Worm (Caenorhabditis elegans) whole organism, L2 larva: ENCODE results near the gene C09H10.5.

Source experiments
- C34F6.9 ChIP-seq: fragments of 150-350 bp; optimal IDR thresholded peaks from 2 replicates; lab custom pipeline; 2014; ENCODE audit warnings: missing biosample characterization, missing genetic modification characterization
- F13H6.1 ChIP-seq: sonication (generic microtip); optimal IDR thresholded peaks from 2 replicates; lab custom pipeline; 2016; ENCODE audit warnings: missing genetic modification characterization, missing compliant biosample characterization
- R02D3.7 ChIP-seq: fragments of 150-350 bp; optimal IDR thresholded peaks from 2 replicates; lab custom pipeline; 2014; ENCODE audit warnings: missing biosample characterization, missing genetic modification characterization
- Y55F3AM.14 ChIP-seq: fragments of 200-800 bp; sonication (Bioruptor generic); optimal IDR thresholded peaks from 2 replicates; lab custom pipeline; 2018; ENCODE audit warnings: mild to moderate bottlenecking, missing genetic modification characterization, missing compliant biosample characterization
- ZK546.5 ChIP-seq: sonication (generic microtip); optimal IDR thresholded peaks from 2 replicates; lab custom pipeline; 2017; ENCODE audit warnings: missing biosample characterization, missing genetic modification characterization
- aly-2 ChIP-seq: fragments of 150-350 bp; optimal IDR thresholded peaks from 2 replicates; lab custom pipeline; 2014; ENCODE audit warnings: missing biosample characterization, missing genetic modification characterization
- ama-1 ChIP-seq: fragments of 150-350 bp; optimal IDR thresholded peaks from 2 replicates; lab custom pipeline; 2018; ENCODE audit warnings: inconsistent platforms
- blmp-1 ChIP-seq: sonication (generic microtip); optimal IDR thresholded peaks from 2 replicates; lab custom pipeline; 2017; ENCODE audit warnings: missing genetic modification characterization, mild to moderate bottlenecking, missing compliant biosample characterization, antibody characterized with exemption, moderate library complexity; ENCODE audit not compliant: insufficient read depth
- ceh-82 ChIP-seq: fragments of 150-350 bp; optimal IDR thresholded peaks from 2 replicates; lab custom pipeline; 2014; ENCODE audit warnings: missing biosample characterization, missing genetic modification characterization
- crh-2 ChIP-seq: sonication (generic microtip); optimal IDR thresholded peaks from 2 replicates; lab custom pipeline; 2017; ENCODE audit warnings: missing biosample characterization, missing genetic modification characterization
- elt-1 ChIP-seq: fragments of 150-350 bp; optimal IDR thresholded peaks from 2 replicates; lab custom pipeline; 2014; ENCODE audit warnings: missing biosample characterization, missing genetic modification characterization
- elt-3 ChIP-seq: sonication (generic microtip); optimal IDR thresholded peaks from 2 replicates; lab custom pipeline; 2017; ENCODE audit warnings: missing biosample characterization, missing genetic modification characterization
- fos-1 ChIP-seq: fragments of 150-350 bp; optimal IDR thresholded peaks from 2 replicates; lab custom pipeline; 2014; ENCODE audit warnings: missing biosample characterization, missing genetic modification characterization
- gmeb-1 ChIP-seq: fragments of 150-350 bp; optimal IDR thresholded peaks from 2 replicates; lab custom pipeline; 2014; ENCODE audit warnings: missing biosample characterization, missing genetic modification characterization
- lin-11 ChIP-seq: fragments of 150-350 bp; sonication (generic microtip); optimal IDR thresholded peaks from 2 replicates; lab custom pipeline; 2014; ENCODE audit warnings: missing biosample characterization, missing genetic modification characterization, inconsistent platforms, mixed read lengths
- lin-13 ChIP-seq: fragments of 150-350 bp; optimal IDR thresholded peaks from 2 replicates; lab custom pipeline; 2014; ENCODE audit warnings: missing biosample characterization, missing genetic modification reagents, missing genetic modification characterization
- lsy-2 ChIP-seq, 2 experiments: fragments of 150-350 bp in 1 of 2; sonication (generic microtip) in 1 of 2; optimal IDR thresholded peaks; 2 replicates each; lab custom pipeline; 2014 to 2017; ENCODE audit warnings: missing biosample characterization in 2 of 2, missing genetic modification characterization in 2 of 2
- mab-5 ChIP-seq: fragments of 150-350 bp; optimal IDR thresholded peaks from 2 replicates; lab custom pipeline; 2014; ENCODE audit warnings: missing biosample characterization, missing genetic modification characterization
- mdl-1 ChIP-seq, 2 experiments: fragments of 150-350 bp in 1 of 2; sonication (generic microtip) in 1 of 2; optimal IDR thresholded peaks; 2 replicates each; lab custom pipeline; 2017; ENCODE audit warnings: missing biosample characterization in 2 of 2, missing genetic modification characterization in 2 of 2
- nhr-129 ChIP-seq: fragments of 150-350 bp; optimal IDR thresholded peaks from 2 replicates; lab custom pipeline; 2014; ENCODE audit warnings: missing biosample characterization, missing genetic modification characterization
- nhr-21 ChIP-seq: fragments of 150-350 bp; optimal IDR thresholded peaks from 2 replicates; lab custom pipeline; 2014; ENCODE audit warnings: missing biosample characterization, missing genetic modification characterization
- nhr-237 ChIP-seq: fragments of 150-350 bp; optimal IDR thresholded peaks from 2 replicates; lab custom pipeline; 2014; ENCODE audit warnings: missing biosample characterization, missing genetic modification characterization
- nhr-25 ChIP-seq: fragments of 150-350 bp; sonication (generic microtip); optimal IDR thresholded peaks from 3 replicates; lab custom pipeline; 2014; ENCODE audit warnings: missing biosample characterization, missing genetic modification characterization
- nhr-6 ChIP-seq: fragments of 150-350 bp; optimal IDR thresholded peaks from 2 replicates; lab custom pipeline; 2014; ENCODE audit warnings: missing biosample characterization, missing genetic modification characterization
- nhr-77 ChIP-seq: fragments of 150-350 bp; optimal IDR thresholded peaks from 2 replicates; lab custom pipeline; 2014; ENCODE audit warnings: missing biosample characterization, missing genetic modification characterization
- sem-4 ChIP-seq: fragments of 150-350 bp; optimal IDR thresholded peaks from 2 replicates; lab custom pipeline; 2014; ENCODE audit warnings: missing biosample characterization, missing genetic modification reagents, missing genetic modification characterization
- skn-1 ChIP-seq: sonication (generic microtip); optimal IDR thresholded peaks from 2 replicates; lab custom pipeline; 2017; ENCODE audit warnings: missing biosample characterization, missing genetic modification characterization
- sma-3 ChIP-seq: sonication (generic microtip); optimal IDR thresholded peaks from 2 replicates; lab custom pipeline; 2016; ENCODE audit warnings: missing genetic modification reagents, missing genetic modification characterization, missing compliant biosample characterization
- sma-9 ChIP-seq, 2 experiments: fragments of 150-350 bp in 1 of 2; sonication (generic microtip) in 1 of 2; optimal IDR thresholded peaks; 2 replicates each; lab custom pipeline; 2014 to 2016; ENCODE audit warnings: missing genetic modification characterization in 2 of 2, mild to moderate bottlenecking in 1 of 2, missing biosample characterization in 1 of 2, missing compliant biosample characterization in 1 of 2, missing genetic modification reagents in 1 of 2, moderate library complexity in 1 of 2
- snpc-4 ChIP-seq: fragments of 150-350 bp; optimal IDR thresholded peaks from 2 replicates; lab custom pipeline; 2014; ENCODE audit warnings: missing biosample characterization, missing genetic modification characterization
- unc-39 ChIP-seq: fragments of 150-350 bp; optimal IDR thresholded peaks from 2 replicates; lab custom pipeline; 2014; ENCODE audit warnings: missing biosample characterization, missing genetic modification characterization
- unc-55 ChIP-seq: fragments of 150-350 bp; sonication (generic microtip); optimal IDR thresholded peaks from 3 replicates; lab custom pipeline; 2014; ENCODE audit warnings: missing biosample characterization, missing genetic modification reagents, missing genetic modification characterization
- unc-62 ChIP-seq: fragments of 150-350 bp; optimal IDR thresholded peaks from 2 replicates; lab custom pipeline; 2014; ENCODE audit warnings: missing biosample characterization, missing genetic modification reagents, missing genetic modification characterization
- zag-1 ChIP-seq: fragments of 150-350 bp; optimal IDR thresholded peaks from 2 replicates; lab custom pipeline; 2014; ENCODE audit warnings: missing biosample characterization, missing genetic modification characterization
- ztf-1 ChIP-seq: fragments of 200-800 bp; sonication (Bioruptor generic); conservative IDR thresholded peaks from 2 replicates; pipeline ENCODE4 v1.3.6; 2022; ENCODE audit warnings: missing genetic modification characterization, missing compliant biosample characterization
- ztf-11 ChIP-seq: sonication (generic microtip); optimal IDR thresholded peaks from 2 replicates; lab custom pipeline; 2017; ENCODE audit warnings: missing biosample characterization, missing genetic modification characterization
- ztf-4 ChIP-seq: fragments of 150-350 bp; optimal IDR thresholded peaks from 2 replicates; lab custom pipeline; 2014; ENCODE audit warnings: missing biosample characterization, missing genetic modification characterization

The C09H10.5 gene

DNA sequence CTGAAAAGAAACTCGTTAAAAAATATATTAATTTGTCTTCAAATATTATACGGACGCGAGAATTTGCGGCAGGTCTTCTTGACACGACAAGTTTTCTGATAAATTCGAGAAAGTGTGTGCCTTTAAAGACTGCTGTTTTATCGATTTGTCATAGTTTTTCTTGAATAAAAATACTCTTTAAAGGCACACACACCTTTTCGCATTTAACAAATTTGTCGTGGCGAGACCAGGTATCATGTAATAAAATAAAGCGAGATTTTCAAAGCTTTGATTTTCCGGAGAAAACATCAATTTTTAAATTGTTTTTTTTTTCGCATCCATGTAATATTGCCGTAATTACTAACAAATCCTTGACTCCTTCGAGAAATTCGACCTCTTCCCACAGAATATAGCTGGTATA, 2.4 kb downstream of the C09H10.5 start:
- TF ChIP-seq C34F6.9 (no peak), nhr-77 (no peak), R02D3.7 (tag; lab: Kevin White, UChicago) (no peak), sma-3 (GFP tag; lab: Kevin White, UChicago) (no peak), skn-1 (no peak), ztf-1 (no peak), sem-4 (tag; lab: Kevin White, UChicago) (no peak), Y55F3AM.14 (GFP tag; lab: Kevin White, UChicago) (no peak), ztf-11 (tag; lab: Kevin White, UChicago) (no peak), F13H6.1 (tag; lab: Kevin White, UChicago) (no peak), elt-1 (tag; lab: Kevin White, UChicago) (no peak), ztf-4 (no peak), lsy-2 (tag; optimal IDR thresholded peaks at IDR 0.05; lab: Kevin White, UChicago) (no peak), unc-55 (GFP tag; lab: Kevin White, UChicago) (no peak), nhr-21 (tag; lab: Kevin White, UChicago) (no peak)
- TF ChIP-seq, all 48 proteins: peak for 0

DNA sequence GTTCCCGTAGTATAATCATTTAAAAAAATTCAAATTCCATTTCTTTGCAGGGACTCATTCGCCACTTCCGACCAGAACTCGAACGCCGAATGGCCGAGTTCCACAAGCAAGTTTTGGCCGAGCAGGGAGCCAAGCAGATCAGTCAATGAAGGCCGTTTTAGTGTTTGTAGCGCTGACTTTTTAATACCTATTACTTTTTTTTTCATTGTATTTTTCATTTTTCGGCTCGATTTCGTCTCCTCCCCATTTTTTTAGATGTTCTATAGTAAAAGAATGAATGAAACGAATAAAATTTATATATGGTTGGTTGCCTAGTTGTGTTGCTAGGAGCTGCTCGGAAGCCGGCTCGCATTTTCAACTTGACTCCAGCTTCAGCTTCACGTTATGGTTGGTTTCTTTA, 3.7 kb downstream of the C09H10.5 start, which contains the start of gene C09H10.4:
C09H10.4 (plus strand) TSS at position 301 of the 400 bp plus-strand sequence.
- no peak for TF ChIP-seq nhr-21 (tag; lab: Kevin White, UChicago)
- no peak for TF ChIP-seq Y55F3AM.14 (GFP tag; lab: Kevin White, UChicago)
- no peak for TF ChIP-seq ceh-82
- TF ChIP-seq sem-4 (tag; lab: Kevin White, UChicago) = no peak
- no peak for TF ChIP-seq unc-62 (GFP tag; lab: Kevin White, UChicago)
- TF ChIP-seq C34F6.9 = no peak
- TF ChIP-seq nhr-77 = no peak
- no peak for TF ChIP-seq unc-39 (tag; lab: Kevin White, UChicago)
- TF ChIP-seq lin-13 (GFP tag; lab: Kevin White, UChicago) = no peak
- TF ChIP-seq mdl-1 (tag; optimal IDR thresholded peaks at IDR 0.05; lab: Kevin White, UChicago) = no peak
- TF ChIP-seq blmp-1 (tag; lab: Kevin White, UChicago) = no peak
- no peak for TF ChIP-seq gmeb-1 (tag; lab: Kevin White, UChicago)
- TF ChIP-seq nhr-6 = no peak
- no peak for TF ChIP-seq aly-2 (tag; lab: Kevin White, UChicago)
- no peak for TF ChIP-seq ZK546.5 (tag; lab: Kevin White, UChicago)
- TF ChIP-seq R02D3.7 (tag; lab: Kevin White, UChicago) = no peak
- no peak for TF ChIP-seq elt-1 (tag; lab: Kevin White, UChicago)
- no peak for TF ChIP-seq lin-11
- no peak for TF ChIP-seq mab-5 (tag; lab: Kevin White, UChicago)
- TF ChIP-seq skn-1 = no peak
- TF ChIP-seq, all 48 proteins: peak for 0

DNA sequence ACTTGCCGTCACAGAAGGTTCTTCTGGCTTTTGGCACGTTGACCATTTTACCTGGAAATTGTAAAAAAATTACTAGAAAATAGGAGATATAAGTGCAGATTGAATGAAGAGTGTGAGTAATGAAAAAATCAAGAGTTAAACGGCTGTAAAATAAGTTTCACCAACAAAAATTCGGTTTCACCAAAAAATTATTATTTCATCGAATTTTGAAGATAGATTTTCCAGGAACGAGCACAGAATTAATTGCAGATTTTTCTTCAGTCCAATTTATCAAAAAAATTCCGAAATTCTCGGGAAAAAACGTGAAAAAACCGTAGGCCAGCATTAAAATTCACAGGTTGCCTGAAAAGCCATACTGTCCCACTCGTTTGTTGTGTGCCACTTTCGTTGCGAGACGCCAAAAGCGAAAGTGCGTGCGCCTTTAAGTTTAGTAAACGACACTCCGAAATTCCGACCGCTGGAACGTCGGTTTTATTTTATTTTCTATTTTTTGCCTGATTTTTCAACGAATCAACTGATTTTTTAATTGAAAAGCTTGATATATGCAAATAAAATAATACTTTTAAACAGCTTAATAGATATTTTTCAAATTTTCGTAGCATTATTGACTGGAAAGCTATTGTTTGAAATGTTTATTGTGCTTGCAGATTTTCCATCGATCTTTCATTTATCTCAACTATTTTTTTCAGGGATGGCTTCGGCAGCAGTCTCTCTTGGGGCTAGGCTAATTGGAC, 6.2 kb downstream of the C09H10.5 start, which contains the start of the genes rpl-36.A and nuo-1:
rpl-36.A (minus strand) TSS at position 51 of the 734 bp plus-strand sequence.
nuo-1 (plus strand) TSS at position 684 of the 734 bp plus-strand sequence.
- TF ChIP-seq Y55F3AM.14 (GFP tag; lab: Kevin White, UChicago) = no peak
- TF ChIP-seq elt-3 = no peak
- peak; percentile 80 for TF ChIP-seq sma-3 (GFP tag; lab: Kevin White, UChicago)
- peak; percentile 90 for TF ChIP-seq nhr-129 (tag; lab: Kevin White, UChicago)
- TF ChIP-seq lin-13 (GFP tag; lab: Kevin White, UChicago) = peak; percentile 83
- no peak for TF ChIP-seq unc-39 (tag; lab: Kevin White, UChicago)
- TF ChIP-seq mdl-1 (tag; optimal IDR thresholded peaks at IDR 0.05; lab: Kevin White, UChicago) = peak in 1 of 2 experiments; percentile 13
- TF ChIP-seq nhr-21 (tag; lab: Kevin White, UChicago) = peak; percentile 83
- peak; percentile 64 for TF ChIP-seq F13H6.1 (tag; lab: Kevin White, UChicago)
- TF ChIP-seq skn-1 = no peak
- TF ChIP-seq sma-9 (GFP tag; optimal IDR thresholded peaks at IDR 0.05; lab: Kevin White, UChicago) = peak; percentile 67
- TF ChIP-seq sma-9 (tag; optimal IDR thresholded peaks at IDR 0.05; lab: Kevin White, UChicago) = no peak
- peak; percentile 86 for TF ChIP-seq nhr-25 (tag; lab: Kevin White, UChicago)
- peak; percentile 33 for TF ChIP-seq ZK546.5 (tag; lab: Kevin White, UChicago)
- peak; percentile 30 for TF ChIP-seq mab-5 (tag; lab: Kevin White, UChicago)
- TF ChIP-seq lin-11 = peak; percentile 88
- TF ChIP-seq C34F6.9 = peak; percentile 94
- no peak for TF ChIP-seq nhr-6
- TF ChIP-seq lsy-2 (tag; optimal IDR thresholded peaks at IDR 0.05; lab: Kevin White, UChicago) = peak; percentile 92 to 99
- TF ChIP-seq crh-2 (tag; lab: Kevin White, UChicago) = peak; percentile 89
- peak; percentile 94 for TF ChIP-seq blmp-1 (tag; lab: Kevin White, UChicago)
- TF ChIP-seq ama-1 (lab: Kevin White, UChicago) = peak; percentile 43
- TF ChIP-seq fos-1 (tag; lab: Kevin White, UChicago) = peak; percentile 73
- TF ChIP-seq sem-4 (tag; lab: Kevin White, UChicago) = peak; percentile 12
- TF ChIP-seq nhr-237 = no peak
- TF ChIP-seq ztf-4 = peak; percentile 54
- peak; percentile 83 for TF ChIP-seq gmeb-1 (tag; lab: Kevin White, UChicago)
- TF ChIP-seq snpc-4 (tag; lab: Kevin White, UChicago) = peak; percentile 76
- TF ChIP-seq unc-62 (GFP tag; lab: Kevin White, UChicago) = no peak
- peak; percentile 97 for TF ChIP-seq unc-55 (GFP tag; lab: Kevin White, UChicago)
- peak; percentile 66 for TF ChIP-seq zag-1 (tag; lab: Kevin White, UChicago)
